Fruit fly (Drosophila melanogaster): Measurements from ENCODE around the gene Ir31a.

dm6 chr2L:10425599-10425998, 20.2 kb downstream of the Ir31a start:
- TF ChIP-seq pan (optimal IDR thresholded peaks at IDR 0.05) (no peak), CG8478 (optimal IDR thresholded peaks at IDR 0.05) (no peak)
